Fruit fly (Drosophila melanogaster) whole organism, prepupa: ENCODE data around the gene Daao2.

Source experiments
- CG32006 ChIP-seq: fragments of 200-800 bp; sonication (Bioruptor generic); optimal IDR thresholded peaks from 3 replicates; lab custom pipeline; 2017; ENCODE audit warnings: missing biosample characterization, mild to moderate bottlenecking, missing genetic modification characterization
- CG6276 ChIP-seq: fragments of 200-800 bp; sonication (Bioruptor generic); optimal IDR thresholded peaks from 2 replicates; lab custom pipeline; 2017; ENCODE audit warnings: missing biosample characterization, mild to moderate bottlenecking, missing genetic modification characterization
- Ets21C ChIP-seq: fragments of 200-800 bp; sonication (Bioruptor generic); optimal IDR thresholded peaks from 3 replicates; lab custom pipeline; 2016; ENCODE audit warnings: missing biosample characterization, missing genetic modification characterization
- Gug ChIP-seq: fragments of 200-800 bp; sonication (Bioruptor generic); IDR thresholded peaks from 2 replicates; pipeline ENCODE4 v1.3.6; 2022; ENCODE audit warnings: missing biosample characterization, missing genetic modification characterization
- Hr39 ChIP-seq: fragments of 200-800 bp; sonication (Bioruptor generic); optimal IDR thresholded peaks from 2 replicates; lab custom pipeline; 2016; ENCODE audit warnings: missing biosample characterization, missing genetic modification characterization
- Lpt ChIP-seq: fragments of 200-800 bp; sonication (Bioruptor generic); optimal IDR thresholded peaks from 3 replicates; lab custom pipeline; 2016; ENCODE audit warnings: missing biosample characterization, missing genetic modification characterization
- Sox102F ChIP-seq: fragments of 200-800 bp; sonication (Bioruptor generic); optimal IDR thresholded peaks from 2 replicates; lab custom pipeline; 2016; ENCODE audit warnings: missing biosample characterization, mild to moderate bottlenecking, missing genetic modification characterization
- dsx ChIP-seq: fragments of 200-800 bp; optimal IDR thresholded peaks from 3 replicates; lab custom pipeline; 2019; ENCODE audit warnings: missing biosample characterization, mild to moderate bottlenecking, missing genetic modification characterization, moderate library complexity; ENCODE audit not compliant: poor library complexity, severe bottlenecking
- lz ChIP-seq: fragments of 200-800 bp; sonication (Bioruptor generic); optimal IDR thresholded peaks from 3 replicates; lab custom pipeline; 2016; ENCODE audit warnings: missing biosample characterization, missing genetic modification characterization

DNA sequence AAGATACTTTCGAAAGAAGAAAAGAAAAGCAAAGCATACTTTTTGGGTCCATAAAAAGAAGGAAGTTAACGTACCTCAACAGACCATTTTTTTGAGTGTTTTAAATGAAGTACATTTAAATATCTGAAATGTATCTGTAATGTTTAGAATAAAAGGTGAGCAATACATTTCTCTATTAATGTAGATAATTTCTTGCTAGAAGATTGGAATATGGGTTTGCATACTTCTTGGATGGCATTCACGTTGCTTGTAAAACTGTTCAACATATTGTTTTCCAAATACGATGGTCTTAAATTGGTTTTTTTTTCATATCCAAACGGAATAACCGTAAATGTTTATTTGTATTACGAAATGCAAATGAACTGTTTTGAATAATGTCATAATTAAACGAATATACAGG lies 3.0 kb downstream of the Daao2 start, which contains the start of gene CG17375:
- TF ChIP-seq Ets21C (no peak), Lpt (no peak), Gug (no peak), CG32006 (GFP tag; lab: Kevin White, UChicago) (no peak), lz (GFP tag; lab: Kevin White, UChicago) (no peak), Sox102F (GFP tag; lab: Kevin White, UChicago) (no peak), CG6276 (GFP tag; lab: Kevin White, UChicago) (no peak), Hr39 (no peak), dsx (no peak)
